Worm (Caenorhabditis elegans) whole organism, late embryonic: ENCODE results near the gene T04G9.4.

Experiments
- C38D4.7 ChIP-seq: fragments of 200-800 bp; sonication (Bioruptor generic); optimal IDR thresholded peaks from 2 replicates; lab custom pipeline; 2018; ENCODE audit warnings: mild to moderate bottlenecking, missing genetic modification characterization, moderate library complexity, missing compliant biosample characterization
- F13H6.1 ChIP-seq: sonication (generic microtip); optimal IDR thresholded peaks from 2 replicates; lab custom pipeline; 2016; ENCODE audit warnings: missing genetic modification characterization, missing compliant biosample characterization
- ahr-1 ChIP-seq: sonication (generic microtip); optimal IDR thresholded peaks from 2 replicates; lab custom pipeline; 2016; ENCODE audit warnings: missing genetic modification characterization, missing compliant biosample characterization
- ceh-14 ChIP-seq: sonication (generic microtip); optimal IDR thresholded peaks from 2 replicates; lab custom pipeline; 2016; ENCODE audit warnings: missing genotype, missing genetic modification characterization, missing compliant biosample characterization
- ceh-18 ChIP-seq: sonication (generic microtip); optimal IDR thresholded peaks from 2 replicates; lab custom pipeline; 2016; ENCODE audit warnings: missing genetic modification characterization, missing compliant biosample characterization
- ceh-2 ChIP-seq: sonication (generic microtip); optimal IDR thresholded peaks from 2 replicates; lab custom pipeline; 2016; ENCODE audit warnings: missing genotype, missing genetic modification characterization, missing compliant biosample characterization
- ceh-22 ChIP-seq: sonication (generic microtip); optimal IDR thresholded peaks from 2 replicates; lab custom pipeline; 2017; ENCODE audit warnings: missing biosample characterization, missing genetic modification characterization
- ceh-30 ChIP-seq: fragments of 150-350 bp; optimal IDR thresholded peaks from 2 replicates; lab custom pipeline; 2014; ENCODE audit warnings: missing biosample characterization, missing genetic modification characterization
- ceh-31 ChIP-seq: sonication (generic microtip); optimal IDR thresholded peaks from 2 replicates; lab custom pipeline; 2016; ENCODE audit warnings: missing genetic modification characterization, missing compliant biosample characterization
- ceh-45 ChIP-seq: fragments of 200-800 bp; sonication (Bioruptor generic); IDR thresholded peaks from 2 replicates; pipeline ENCODE4 v1.3.6; 2022; ENCODE audit warnings: missing genetic modification reagents, missing genetic modification characterization, missing compliant biosample characterization
- ceh-48 ChIP-seq: sonication (generic microtip); optimal IDR thresholded peaks from 2 replicates; lab custom pipeline; 2016; ENCODE audit warnings: missing genetic modification characterization, inconsistent platforms, missing compliant biosample characterization
- che-1 ChIP-seq: sonication (generic microtip); optimal IDR thresholded peaks from 2 replicates; lab custom pipeline; 2016; ENCODE audit warnings: mild to moderate bottlenecking, missing genetic modification characterization, missing compliant biosample characterization
- dmd-4 ChIP-seq: sonication (generic microtip); optimal IDR thresholded peaks from 2 replicates; lab custom pipeline; 2016; ENCODE audit warnings: borderline replicate concordance, missing genetic modification characterization, missing compliant biosample characterization
- elt-2 ChIP-seq: sonication (generic microtip); optimal IDR thresholded peaks from 2 replicates; lab custom pipeline; 2016; ENCODE audit warnings: missing genetic modification reagents, missing genetic modification characterization, missing compliant biosample characterization
- elt-4 ChIP-seq: sonication (generic microtip); optimal IDR thresholded peaks from 2 replicates; lab custom pipeline; 2016; ENCODE audit warnings: missing genetic modification characterization, missing compliant biosample characterization
- ets-4 ChIP-seq: sonication (generic microtip); optimal IDR thresholded peaks from 2 replicates; lab custom pipeline; 2016; ENCODE audit warnings: missing genetic modification characterization, missing compliant biosample characterization
- fkh-10 ChIP-seq: fragments of 150-350 bp; optimal IDR thresholded peaks from 2 replicates; lab custom pipeline; 2014; ENCODE audit warnings: missing biosample characterization, missing genetic modification reagents, missing genetic modification characterization
- fkh-6 ChIP-seq: sonication (generic microtip); optimal IDR thresholded peaks from 2 replicates; lab custom pipeline; 2016; ENCODE audit warnings: missing genetic modification characterization, missing compliant biosample characterization
- hlh-15 ChIP-seq: sonication (generic microtip); optimal IDR thresholded peaks from 2 replicates; lab custom pipeline; 2016; ENCODE audit warnings: missing genetic modification characterization, missing compliant biosample characterization
- hlh-30 ChIP-seq: sonication (generic microtip); optimal IDR thresholded peaks from 2 replicates; lab custom pipeline; 2017; ENCODE audit warnings: antibody characterized with exemption, missing genetic modification characterization, missing compliant biosample characterization; ENCODE audit not compliant: insufficient read depth
- hlh-6 ChIP-seq: sonication (generic microtip); optimal IDR thresholded peaks from 2 replicates; lab custom pipeline; 2016; ENCODE audit warnings: missing genotype, missing genetic modification characterization, missing compliant biosample characterization
- lin-11 ChIP-seq: fragments of 200-800 bp; sonication (Bioruptor generic); optimal IDR thresholded peaks from 2 replicates; lab custom pipeline; 2018; ENCODE audit warnings: mild to moderate bottlenecking, missing genetic modification characterization, missing compliant biosample characterization
- madf-2 ChIP-seq: sonication (generic microtip); optimal IDR thresholded peaks from 2 replicates; lab custom pipeline; 2017; ENCODE audit warnings: missing genetic modification characterization, missing compliant biosample characterization
- nfya-1 ChIP-seq: sonication (generic microtip); optimal IDR thresholded peaks from 2 replicates; lab custom pipeline; 2017; ENCODE audit warnings: missing genetic modification characterization, mild to moderate bottlenecking, missing compliant biosample characterization, antibody characterized with exemption, moderate library complexity
- nhr-232 ChIP-seq: sonication (generic microtip); optimal IDR thresholded peaks from 2 replicates; lab custom pipeline; 2016; ENCODE audit warnings: missing genetic modification characterization, missing compliant biosample characterization
- npax-4 ChIP-seq: sonication (generic microtip); optimal IDR thresholded peaks from 2 replicates; lab custom pipeline; 2016; ENCODE audit warnings: missing genetic modification characterization, missing compliant biosample characterization
- odd-2 ChIP-seq: sonication (generic microtip); optimal IDR thresholded peaks from 2 replicates; lab custom pipeline; 2017; ENCODE audit warnings: antibody characterized with exemption, mild to moderate bottlenecking, missing genetic modification characterization, missing compliant biosample characterization
- pag-3 ChIP-seq: sonication (generic microtip); optimal IDR thresholded peaks from 2 replicates; lab custom pipeline; 2016; ENCODE audit warnings: missing compliant biosample characterization, missing genetic modification characterization, borderline replicate concordance
- pat-9 ChIP-seq: fragments of 200-800 bp; sonication (Bioruptor generic); optimal IDR thresholded peaks from 2 replicates; lab custom pipeline; 2018; ENCODE audit warnings: mild to moderate bottlenecking, missing genetic modification characterization, moderate library complexity, missing compliant biosample characterization
- pqm-1 ChIP-seq: sonication (generic microtip); optimal IDR thresholded peaks from 2 replicates; lab custom pipeline; 2016; ENCODE audit warnings: missing genetic modification characterization, missing compliant biosample characterization
- ref-2 ChIP-seq: sonication (generic microtip); optimal IDR thresholded peaks from 2 replicates; lab custom pipeline; 2016; ENCODE audit warnings: missing genetic modification characterization, missing compliant biosample characterization
- sdc-2 ChIP-seq: sonication (generic microtip); optimal IDR thresholded peaks from 2 replicates; lab custom pipeline; 2016; ENCODE audit warnings: missing genotype, missing genetic modification characterization, missing compliant biosample characterization
- tbx-2 ChIP-seq: sonication (generic microtip); optimal IDR thresholded peaks from 2 replicates; lab custom pipeline; 2016; ENCODE audit warnings: missing genetic modification characterization, missing compliant biosample characterization
- tbx-7 ChIP-seq: sonication (generic microtip); optimal IDR thresholded peaks from 2 replicates; lab custom pipeline; 2016; ENCODE audit warnings: missing genotype, missing genetic modification characterization, missing compliant biosample characterization
- unc-42 ChIP-seq: sonication (generic microtip); optimal IDR thresholded peaks from 2 replicates; lab custom pipeline; 2016; ENCODE audit warnings: missing genotype, missing genetic modification characterization, missing compliant biosample characterization
- unc-55 ChIP-seq: sonication (generic microtip); optimal IDR thresholded peaks from 2 replicates; lab custom pipeline; 2017; ENCODE audit warnings: missing biosample characterization, missing genetic modification reagents, missing genetic modification characterization

The T04G9.4 gene

ce11 chrX:784853-785252, 12.6 kb downstream of the T04G9.4 start, which contains the start of gene T04G9.6:
T04G9.6 (minus strand) TSS chrX:784953.
- TF ChIP-seq ceh-31 (tag; lab: Kevin White, UChicago), result no peak
- no peak for TF ChIP-seq pqm-1 (tag; lab: Kevin White, UChicago)
- TF ChIP-seq dmd-4 (tag; lab: Kevin White, UChicago), result no peak
- TF ChIP-seq ceh-18 (tag; lab: Kevin White, UChicago), result no peak
- TF ChIP-seq nfya-1 (tag; lab: Kevin White, UChicago), result no peak
- no peak for TF ChIP-seq madf-2
- no peak for TF ChIP-seq elt-4 (tag; lab: Kevin White, UChicago)
- no peak for TF ChIP-seq hlh-30 (tag; lab: Kevin White, UChicago)
- no peak for TF ChIP-seq ceh-30 (tag; lab: Kevin White, UChicago)
- no peak for TF ChIP-seq pag-3 (tag; lab: Kevin White, UChicago)
- no peak for TF ChIP-seq ahr-1 (tag; lab: Kevin White, UChicago)
- TF ChIP-seq C38D4.7 (GFP tag; lab: Kevin White, UChicago), result no peak
- TF ChIP-seq tbx-7 (tag; lab: Kevin White, UChicago), result no peak
- TF ChIP-seq, all 69 proteins: peak for 0

DNA sequence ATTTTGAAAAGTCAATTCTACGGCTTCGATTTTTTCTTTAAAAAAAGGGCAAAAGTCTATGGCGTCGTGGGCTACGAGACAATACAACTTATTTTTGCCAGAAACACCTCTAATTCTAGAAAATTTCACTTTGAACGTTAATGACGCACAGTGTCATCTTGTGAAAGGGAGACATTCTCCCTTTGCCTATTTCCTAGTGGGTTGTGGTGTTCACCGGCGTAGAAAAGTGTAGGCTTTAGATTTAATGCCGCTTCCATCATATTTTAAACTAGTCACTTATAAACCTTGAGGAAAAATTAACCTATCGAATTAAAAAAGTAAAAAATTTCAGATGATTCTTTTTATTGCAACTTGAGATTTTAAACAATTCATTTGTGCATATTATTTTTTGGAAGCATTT, 13.1 kb downstream of the T04G9.4 start:
- no peak for TF ChIP-seq elt-2 (tag; lab: Kevin White, UChicago)
- TF ChIP-seq ceh-45, result 0 out of 2 replicates have a peak, but pooled peaks have one; percentile 13
- peak; percentile 97 for TF ChIP-seq sdc-2 (tag; lab: Kevin White, UChicago)
- TF ChIP-seq, all 69 proteins: peak for 2

ce11 chrX:787992-788391, 15.7 kb downstream of the T04G9.4 start, which contains the start of gene attf-5:
attf-5 (plus strand) TSS chrX:788353.
- TF ChIP-seq lin-11 (tag; lab: Kevin White, UChicago) (no peak), unc-42 (tag; lab: Kevin White, UChicago) (no peak), che-1 (tag; lab: Kevin White, UChicago) (no peak), ceh-48 (tag; lab: Kevin White, UChicago) (peak; percentile 70), nfya-1 (tag; lab: Kevin White, UChicago) (peak; percentile 12), sdc-2 (tag; lab: Kevin White, UChicago) (peak; percentile 89), pat-9 (tag; lab: Kevin White, UChicago) (no peak), unc-55 (peak; percentile 21), hlh-15 (tag; lab: Kevin White, UChicago) (no peak), ref-2 (tag; lab: Kevin White, UChicago) (no peak)
- TF ChIP-seq, all 69 proteins: peak for 4

DNA sequence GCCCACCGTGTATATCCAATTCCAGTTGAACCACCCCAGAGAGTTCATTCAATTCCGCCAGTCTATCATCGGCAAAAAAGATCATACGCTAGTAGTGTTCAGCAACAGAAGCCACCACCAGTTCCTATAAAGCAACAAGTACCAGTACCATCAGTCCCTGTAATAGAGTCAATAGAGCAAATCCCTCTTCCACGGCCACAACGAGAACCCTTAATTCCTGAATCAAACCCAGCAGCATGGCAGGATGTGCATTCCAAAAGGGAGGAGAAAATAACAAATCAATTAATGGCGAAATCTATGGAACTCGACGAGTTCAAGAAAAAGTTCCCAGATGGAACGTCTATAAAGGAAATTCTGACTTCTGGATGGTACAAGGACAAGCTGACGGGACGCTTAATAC, 17.6 kb downstream of the T04G9.4 start:
- TF ChIP-seq fkh-6 (tag; lab: Kevin White, UChicago), result no peak

- TF ChIP-seq ceh-2 (no peak), F13H6.1 (tag; lab: Kevin White, UChicago) (no peak), hlh-6 (tag; lab: Kevin White, UChicago) (no peak), ceh-22 (tag; lab: Kevin White, UChicago) (no peak), tbx-7 (tag; lab: Kevin White, UChicago) (no peak), ceh-14 (tag; lab: Kevin White, UChicago) (no peak), ceh-48 (tag; lab: Kevin White, UChicago) (no peak), nfya-1 (tag; lab: Kevin White, UChicago) (no peak), fkh-10 (GFP tag; lab: Kevin White, UChicago) (no peak)
These were observed 18.3 kb downstream of the T04G9.4 start for ce11 chrX:790593-790992.

DNA sequence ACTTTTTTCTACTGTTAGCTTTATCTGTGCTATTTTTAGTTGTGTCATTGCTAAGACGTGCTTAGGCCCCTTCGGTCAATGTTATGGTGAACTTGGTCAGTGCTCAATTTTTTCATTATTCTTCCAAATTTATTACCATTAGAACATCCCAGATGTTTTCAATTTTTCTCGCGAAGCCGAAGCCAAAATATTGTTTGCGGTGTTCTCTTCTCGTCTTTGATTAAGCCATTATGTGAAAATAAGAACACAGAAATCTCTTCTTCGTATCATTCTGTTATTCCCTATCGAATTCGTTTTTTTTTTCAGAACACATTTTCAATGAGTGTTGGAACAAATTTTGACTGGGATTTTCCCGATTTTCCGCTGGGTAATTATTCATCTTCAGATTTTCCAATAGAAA, 30.2 kb downstream of the T04G9.4 start, which contains the start of gene gtr-1:
TSS of gene gtr-1 (plus strand) at position 301 of the 400 bp plus-strand sequence.
- TF ChIP-seq ets-4 (tag; lab: Kevin White, UChicago) (no peak), tbx-2 (no peak), npax-4 (tag; lab: Kevin White, UChicago) (no peak), odd-2 (no peak), elt-2 (tag; lab: Kevin White, UChicago) (no peak), nhr-232 (tag; lab: Kevin White, UChicago) (no peak)
